Worm (Caenorhabditis elegans) whole organism, L1 larva: ENCODE measurements around the gene lin-39.
A peak's percentile ranks its signal among the peaks of the same experiment; 100 is the strongest.

ENCODE experiments used
- C04F5.9 ChIP-seq: sonication (generic microtip); optimal IDR thresholded peaks from 2 replicates; lab custom pipeline; 2016; ENCODE audit warnings: missing genetic modification characterization, missing compliant biosample characterization
- F16B12.6 ChIP-seq: fragments of 150-350 bp; optimal IDR thresholded peaks from 2 replicates; lab custom pipeline; 2014; ENCODE audit warnings: missing biosample characterization, missing genetic modification characterization
- Y116A8C.19 ChIP-seq: sonication (generic microtip); optimal IDR thresholded peaks from 2 replicates; lab custom pipeline; 2016; ENCODE audit warnings: missing compliant biosample characterization, missing genetic modification characterization, borderline replicate concordance
- aha-1 ChIP-seq: fragments of 150-350 bp; optimal IDR thresholded peaks from 2 replicates; lab custom pipeline; 2014; ENCODE audit warnings: missing biosample characterization, missing genetic modification characterization
- alr-1 ChIP-seq: fragments of 200-800 bp; sonication (Bioruptor generic); optimal IDR thresholded peaks from 2 replicates; lab custom pipeline; 2018; ENCODE audit warnings: borderline replicate concordance, mild to moderate bottlenecking, missing genetic modification characterization, missing compliant biosample characterization
- aly-2 ChIP-seq: fragments of 150-350 bp; optimal IDR thresholded peaks from 2 replicates; lab custom pipeline; 2014; ENCODE audit warnings: missing biosample characterization, missing genetic modification characterization
- blmp-1 ChIP-seq: fragments of 150-350 bp; optimal IDR thresholded peaks from 2 replicates; lab custom pipeline; 2014; ENCODE audit warnings: missing biosample characterization, missing genetic modification characterization
- ceh-63 ChIP-seq: fragments of 200-800 bp; sonication (Bioruptor generic); optimal IDR thresholded peaks from 2 replicates; lab custom pipeline; 2018; ENCODE audit warnings: mild to moderate bottlenecking, missing genetic modification characterization, missing compliant biosample characterization
- ceh-90 ChIP-seq: sonication (generic microtip); optimal IDR thresholded peaks from 2 replicates; lab custom pipeline; 2016; ENCODE audit warnings: missing genetic modification characterization, missing compliant biosample characterization
- ces-1 ChIP-seq: fragments of 150-350 bp; optimal IDR thresholded peaks from 2 replicates; lab custom pipeline; 2014; ENCODE audit warnings: missing biosample characterization, missing genetic modification reagents, missing genetic modification characterization
- dsc-1 ChIP-seq: sonication (generic microtip); optimal IDR thresholded peaks from 2 replicates; lab custom pipeline; 2016; ENCODE audit warnings: mild to moderate bottlenecking, missing genetic modification characterization, missing compliant biosample characterization
- efl-1 ChIP-seq, 4 experiments: fragments of 150-350 bp; optimal IDR thresholded peaks in 3 of 4; peaks in 1 of 4; 1 replicate in 1 of 4; 2 replicates in 3 of 4; lab custom pipeline; 2014; ENCODE audit warnings: missing biosample characterization in 2 of 4, missing genetic modification characterization in 2 of 4, missing genetic modification reagents in 2 of 4
- egl-13 ChIP-seq: sonication (generic microtip); optimal IDR thresholded peaks from 2 replicates; lab custom pipeline; 2016; ENCODE audit warnings: missing genotype, missing genetic modification reagents, missing genetic modification characterization, missing compliant biosample characterization
- egl-27 ChIP-seq, 2 experiments: fragments of 150-350 bp in 1 of 2; sonication (generic microtip); optimal IDR thresholded peaks; 3 replicates each; lab custom pipeline; 2017 to 2018; ENCODE audit warnings: missing biosample characterization in 2 of 2, missing genetic modification characterization in 2 of 2, missing genetic modification reagents in 2 of 2
- fkh-10 ChIP-seq: sonication (generic microtip); optimal IDR thresholded peaks from 2 replicates; lab custom pipeline; 2017; ENCODE audit warnings: missing biosample characterization, missing genetic modification reagents, missing genetic modification characterization
- fkh-4 ChIP-seq: sonication (generic microtip); optimal IDR thresholded peaks from 2 replicates; lab custom pipeline; 2016; ENCODE audit warnings: missing compliant biosample characterization, missing genetic modification characterization, borderline replicate concordance
- fkh-8 ChIP-seq: sonication (generic microtip); optimal IDR thresholded peaks from 2 replicates; lab custom pipeline; 2016; ENCODE audit warnings: mild to moderate bottlenecking, missing genetic modification characterization, missing compliant biosample characterization
- fos-1 ChIP-seq: fragments of 150-350 bp; optimal IDR thresholded peaks from 2 replicates; lab custom pipeline; 2014; ENCODE audit warnings: missing biosample characterization, missing genetic modification characterization
- hlh-17 ChIP-seq: fragments of 200-800 bp; sonication (Bioruptor generic); optimal IDR thresholded peaks from 2 replicates; lab custom pipeline; 2018; ENCODE audit warnings: missing genetic modification characterization, mild to moderate bottlenecking, missing compliant biosample characterization, moderate library complexity, borderline replicate concordance
- hpl-2 ChIP-seq: fragments of 150-350 bp; optimal IDR thresholded peaks from 2 replicates; lab custom pipeline; 2014; ENCODE audit warnings: missing biosample characterization, missing genetic modification reagents, missing genetic modification characterization
- irx-1 ChIP-seq: sonication (generic microtip); optimal IDR thresholded peaks from 2 replicates; lab custom pipeline; 2016; ENCODE audit warnings: missing genetic modification characterization, missing compliant biosample characterization
- jun-1 ChIP-seq: fragments of 150-350 bp; optimal IDR thresholded peaks from 2 replicates; lab custom pipeline; 2014; ENCODE audit warnings: missing biosample characterization, missing genetic modification reagents, missing genetic modification characterization
- lin-15B ChIP-seq: fragments of 150-350 bp; sonication (generic microtip); optimal IDR thresholded peaks from 3 replicates; lab custom pipeline; 2014; ENCODE audit warnings: missing biosample characterization, missing genetic modification characterization
- lin-39 ChIP-seq: fragments of 150-350 bp; optimal IDR thresholded peaks from 2 replicates; lab custom pipeline; 2014; ENCODE audit warnings: missing biosample characterization, missing genetic modification reagents, missing genetic modification characterization
- mab-9 ChIP-seq: fragments of 200-800 bp; sonication (Bioruptor generic); IDR thresholded peaks from 2 replicates; pipeline ENCODE4 v1.3.6; 2022; ENCODE audit warnings: missing genetic modification reagents, missing genetic modification characterization, missing compliant biosample characterization
- mdl-1 ChIP-seq, 2 experiments: fragments of 150-350 bp; optimal IDR thresholded peaks; 2 replicates each; lab custom pipeline; 2014 to 2017; ENCODE audit warnings: missing biosample characterization in 2 of 2, missing genetic modification characterization in 2 of 2, inconsistent platforms in 1 of 2
- mep-1 ChIP-seq: fragments of 150-350 bp; optimal IDR thresholded peaks from 2 replicates; lab custom pipeline; 2014; ENCODE audit warnings: missing biosample characterization, missing genetic modification characterization
- nhr-12 ChIP-seq: sonication (generic microtip); optimal IDR thresholded peaks from 2 replicates; lab custom pipeline; 2017; ENCODE audit warnings: missing biosample characterization, missing genetic modification characterization
- nhr-19 ChIP-seq: fragments of 200-800 bp; sonication (Bioruptor generic); conservative IDR thresholded peaks from 2 replicates; pipeline ENCODE4 v1.3.6; 2022; ENCODE audit warnings: missing genetic modification characterization, missing compliant biosample characterization
- nhr-47 ChIP-seq: sonication (generic microtip); optimal IDR thresholded peaks from 2 replicates; lab custom pipeline; 2016; ENCODE audit warnings: mild to moderate bottlenecking, missing genetic modification characterization, moderate library complexity, missing compliant biosample characterization
- pqm-1 ChIP-seq: sonication (generic microtip); optimal IDR thresholded peaks from 3 replicates; lab custom pipeline; 2017; ENCODE audit warnings: missing biosample characterization, missing genetic modification characterization
- rnt-1 ChIP-seq: sonication (generic microtip); optimal IDR thresholded peaks from 2 replicates; lab custom pipeline; 2016; ENCODE audit warnings: mild to moderate bottlenecking, missing genetic modification characterization, moderate library complexity, missing compliant biosample characterization
- skn-1 ChIP-seq: fragments of 150-350 bp; optimal IDR thresholded peaks from 2 replicates; lab custom pipeline; 2014; ENCODE audit warnings: missing biosample characterization, missing genetic modification characterization
- sox-4 ChIP-seq: sonication (generic microtip); optimal IDR thresholded peaks from 2 replicates; lab custom pipeline; 2016; ENCODE audit warnings: missing genetic modification characterization, missing compliant biosample characterization
- swsn-7 ChIP-seq: sonication (generic microtip); optimal IDR thresholded peaks from 2 replicates; lab custom pipeline; 2016; ENCODE audit warnings: missing genetic modification characterization, missing compliant biosample characterization
- tbx-2 ChIP-seq: sonication (generic microtip); optimal IDR thresholded peaks from 2 replicates; lab custom pipeline; 2016; ENCODE audit warnings: missing genetic modification characterization, missing compliant biosample characterization
- unc-62 ChIP-seq: fragments of 150-350 bp; optimal IDR thresholded peaks from 2 replicates; lab custom pipeline; 2014; ENCODE audit warnings: missing biosample characterization, missing genetic modification reagents, missing genetic modification characterization
- xbp-1 ChIP-seq: sonication (generic microtip); optimal IDR thresholded peaks from 2 replicates; lab custom pipeline; 2016; ENCODE audit warnings: missing genetic modification characterization, missing compliant biosample characterization
- zip-4 ChIP-seq: fragments of 200-800 bp; sonication (Bioruptor generic); optimal IDR thresholded peaks from 2 replicates; lab custom pipeline; 2018; ENCODE audit warnings: mild to moderate bottlenecking, missing genetic modification characterization, moderate library complexity, missing compliant biosample characterization
- ztf-4 ChIP-seq: fragments of 150-350 bp; optimal IDR thresholded peaks from 2 replicates; lab custom pipeline; 2014; ENCODE audit warnings: missing biosample characterization, missing genetic modification characterization

lin-39 gene

ce11 chrIII:7498346-7498745, 38.1 kb downstream of the lin-39 start (continued):
- TF ChIP-seq fkh-10 (GFP tag; lab: Kevin White, UChicago): peak; percentile 73
- TF ChIP-seq aha-1 (tag; lab: Kevin White, UChicago): peak; percentile 45
- TF ChIP-seq sox-4 (tag; lab: Kevin White, UChicago): no peak
- peak; percentile 13 for TF ChIP-seq zip-4 (GFP tag; lab: Kevin White, UChicago)
- peak; percentile 97 for TF ChIP-seq efl-1 (optimal IDR thresholded peaks at IDR 0.05; lab: Kevin White, UChicago)
- TF ChIP-seq efl-1 (GFP tag; optimal IDR thresholded peaks at IDR 0.05 in 1 of 2; lab: Kevin White, UChicago): peak; percentile 97 to 99
- peak; percentile 83 for TF ChIP-seq xbp-1 (tag; lab: Kevin White, UChicago)
- no peak for TF ChIP-seq egl-27 (tag; optimal IDR thresholded peaks at IDR 0.05; lab: Kevin White, UChicago)
- no peak for TF ChIP-seq ceh-90
- no peak for TF ChIP-seq nhr-12 (tag; lab: Kevin White, UChicago)
- no peak for TF ChIP-seq hpl-2 (GFP tag; lab: Kevin White, UChicago)
- peak; percentile 63 for TF ChIP-seq C04F5.9
- peak; percentile 93 for TF ChIP-seq mep-1
- TF ChIP-seq nhr-47 (tag; lab: Kevin White, UChicago): peak; percentile 86
- TF ChIP-seq aly-2 (tag; lab: Kevin White, UChicago): peak; percentile 69
- TF ChIP-seq fos-1 (tag; lab: Kevin White, UChicago): peak; percentile 66
- peak; percentile 82 for TF ChIP-seq tbx-2 (tag; lab: Kevin White, UChicago)
- TF ChIP-seq skn-1 (tag; lab: Kevin White, UChicago): peak; percentile 81
- no peak for TF ChIP-seq alr-1 (tag; lab: Kevin White, UChicago)
- peak; percentile 69 for TF ChIP-seq blmp-1 (tag; lab: Kevin White, UChicago)
- peak; percentile 95 for TF ChIP-seq lin-15B
- TF ChIP-seq fkh-8 (tag; lab: Kevin White, UChicago): peak; percentile 85
- TF ChIP-seq ceh-63 (GFP tag; lab: Kevin White, UChicago): no peak
- TF ChIP-seq fkh-4 (tag; lab: Kevin White, UChicago): peak; percentile 35
- TF ChIP-seq ztf-4 (tag; lab: Kevin White, UChicago): peak; percentile 62
- no peak for TF ChIP-seq Y116A8C.19 (tag; lab: Kevin White, UChicago)
- TF ChIP-seq egl-13: peak; percentile 63
- peak; percentile 61 for TF ChIP-seq F16B12.6 (tag; lab: Kevin White, UChicago)
- peak; percentile 77 for TF ChIP-seq dsc-1 (tag; lab: Kevin White, UChicago)
- TF ChIP-seq jun-1 (tag; lab: Kevin White, UChicago): peak; percentile 82
- TF ChIP-seq nhr-19: peak; percentile 84
- no peak for TF ChIP-seq unc-62 (GFP tag; lab: Kevin White, UChicago)
- peak in 1 of 2 experiments; percentile 93 for TF ChIP-seq mdl-1 (tag; optimal IDR thresholded peaks at IDR 0.05; lab: Kevin White, UChicago)
- peak; percentile 30 for TF ChIP-seq irx-1 (tag; lab: Kevin White, UChicago)
- TF ChIP-seq ces-1 (GFP tag; lab: Kevin White, UChicago): no peak
- TF ChIP-seq pqm-1: no peak
- peak; percentile 84 for TF ChIP-seq swsn-7 (tag; lab: Kevin White, UChicago)
- peak; percentile 63; the same call in 1 of the 2 replicates for TF ChIP-seq mab-9 (GFP tag; lab: Robert Waterston, UW)

ce11 chrIII:7497782-7498266, 38.6 kb downstream of the lin-39 start, which contains the start of gene cgh-1:
TSS of gene cgh-1 (minus strand) at chrIII:7497832.
- TF ChIP-seq blmp-1 (tag; lab: Kevin White, UChicago): peak; percentile 3
- TF ChIP-seq hlh-17 (GFP tag; lab: Kevin White, UChicago): no peak
- no peak for TF ChIP-seq sox-4 (tag; lab: Kevin White, UChicago)

ce11 chrIII:7495616-7496146, 40.8 kb downstream of the lin-39 start:
- TF ChIP-seq ceh-63 (GFP tag; lab: Kevin White, UChicago) (no peak), fkh-8 (tag; lab: Kevin White, UChicago) (no peak), lin-39 (no peak), rnt-1 (tag; lab: Kevin White, UChicago) (no peak), Y116A8C.19 (tag; lab: Kevin White, UChicago) (no peak), egl-27 (tag; optimal IDR thresholded peaks at IDR 0.05; lab: Kevin White, UChicago) (no peak), fkh-10 (GFP tag; lab: Kevin White, UChicago) (no peak), ceh-90 (no peak)
- TF ChIP-seq, all 84 proteins: peak for 0
